Fruit fly (Drosophila melanogaster): Measurements from ENCODE around the gene Hsp60B.

DNA sequence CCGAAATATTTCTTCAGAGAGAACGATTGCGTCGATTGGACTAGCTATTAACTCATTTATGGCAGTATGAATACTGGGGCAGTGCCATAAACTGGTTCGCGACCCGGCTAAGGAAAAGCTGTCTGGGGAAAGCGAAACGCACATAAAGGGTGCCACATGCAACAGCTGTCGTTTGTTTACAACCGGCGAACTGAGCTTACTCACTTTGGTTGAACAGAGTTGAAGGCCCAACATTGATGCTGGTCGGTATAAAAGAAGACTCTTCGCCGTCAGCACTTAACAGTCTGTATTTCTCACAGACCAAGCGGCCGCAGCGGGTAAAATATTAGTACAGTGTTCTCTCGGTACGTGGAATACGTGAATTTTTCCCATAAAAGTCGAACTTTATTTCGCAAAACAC lies 17.6 kb downstream of the Hsp60B start:
- TF ChIP-seq Crg-1 (GFP tag; optimal IDR thresholded peaks at IDR 0.05) (no peak), bab1 (GFP tag; optimal IDR thresholded peaks at IDR 0.05) (no peak), kay (GFP tag; ENCODE audit: borderline replicate concordance) (no peak), CG11617 (GFP tag; optimal IDR thresholded peaks at IDR 0.05) (no peak)
